Fruit fly (Drosophila melanogaster) whole organism, prepupa: Measurements from ENCODE around the gene CG17300.

Experiments used
- CG10631 ChIP-seq: fragments of 200-800 bp; sonication (Bioruptor generic); optimal IDR thresholded peaks from 2 replicates; lab custom pipeline; 2016; ENCODE audit warnings: missing biosample characterization, missing genetic modification characterization
- CG10669 ChIP-seq: fragments of 200-800 bp; sonication (Bioruptor generic); optimal IDR thresholded peaks from 3 replicates; lab custom pipeline; 2018; ENCODE audit warnings: missing biosample characterization, mild to moderate bottlenecking, missing genetic modification characterization, moderate library complexity
- CG11294 ChIP-seq: fragments of 200-800 bp; sonication (Bioruptor generic); IDR thresholded peaks from 2 replicates; pipeline ENCODE4 v1.3.6; 2022; ENCODE audit warnings: missing biosample characterization, missing genetic modification characterization
- CG11762 ChIP-seq: fragments of 200-800 bp; sonication (Bioruptor generic); optimal IDR thresholded peaks from 3 replicates; lab custom pipeline; 2016; ENCODE audit warnings: missing biosample characterization, missing genetic modification characterization; ENCODE audit not compliant: insufficient read depth
- CG11902 ChIP-seq: fragments of 200-800 bp; sonication (Bioruptor generic); optimal IDR thresholded peaks from 3 replicates; lab custom pipeline; 2016; ENCODE audit warnings: missing biosample characterization, missing genetic modification characterization
- CG15336 ChIP-seq: fragments of 200-800 bp; sonication (Bioruptor generic); IDR thresholded peaks from 2 replicates; pipeline ENCODE4 v1.3.6; 2022; ENCODE audit warnings: missing biosample characterization, missing genetic modification characterization
- CG16779 ChIP-seq: fragments of 200-800 bp; sonication (Bioruptor generic); optimal IDR thresholded peaks from 3 replicates; lab custom pipeline; 2017; ENCODE audit warnings: missing biosample characterization, mild to moderate bottlenecking, missing genetic modification characterization
- CG3032 ChIP-seq: fragments of 200-800 bp; optimal IDR thresholded peaks from 2 replicates; lab custom pipeline; 2019; ENCODE audit warnings: missing biosample characterization, mild to moderate bottlenecking, missing genetic modification characterization, moderate library complexity
- CG31627 ChIP-seq: fragments of 200-800 bp; sonication (Bioruptor generic); optimal IDR thresholded peaks from 3 replicates; lab custom pipeline; 2016; ENCODE audit warnings: missing biosample characterization, missing genetic modification characterization
- CG32006 ChIP-seq: fragments of 200-800 bp; sonication (Bioruptor generic); optimal IDR thresholded peaks from 3 replicates; lab custom pipeline; 2017; ENCODE audit warnings: missing biosample characterization, mild to moderate bottlenecking, missing genetic modification characterization
- CG34406 ChIP-seq: fragments of 200-800 bp; sonication (Bioruptor generic); optimal IDR thresholded peaks from 3 replicates; lab custom pipeline; 2016; ENCODE audit warnings: missing biosample characterization, missing genetic modification characterization
- CG3919 ChIP-seq: fragments of 200-800 bp; sonication (Bioruptor generic); optimal IDR thresholded peaks from 3 replicates; lab custom pipeline; 2016; ENCODE audit warnings: missing biosample characterization, missing genetic modification characterization
- CG4318 ChIP-seq: fragments of 200-800 bp; sonication (Bioruptor generic); optimal IDR thresholded peaks from 3 replicates; lab custom pipeline; 2017; ENCODE audit warnings: missing biosample characterization, mild to moderate bottlenecking, missing genetic modification characterization
- CG6163 ChIP-seq: fragments of 200-800 bp; sonication (Bioruptor generic); IDR thresholded peaks from 3 replicates; pipeline ENCODE4 v1.3.6; 2022; ENCODE audit warnings: missing biosample characterization, missing genetic modification characterization
- CG6276 ChIP-seq: fragments of 200-800 bp; sonication (Bioruptor generic); optimal IDR thresholded peaks from 2 replicates; lab custom pipeline; 2017; ENCODE audit warnings: missing biosample characterization, mild to moderate bottlenecking, missing genetic modification characterization
- CG6792 ChIP-seq: fragments of 200-800 bp; sonication (Bioruptor generic); optimal IDR thresholded peaks from 3 replicates; lab custom pipeline; 2016; ENCODE audit warnings: missing biosample characterization, missing genetic modification characterization
- CG6808 ChIP-seq: fragments of 200-800 bp; sonication (Bioruptor generic); optimal IDR thresholded peaks from 3 replicates; lab custom pipeline; 2017; ENCODE audit warnings: missing biosample characterization, missing genetic modification characterization, mild to moderate bottlenecking, moderate library complexity, missing genetic modification reagents
- CG8632 ChIP-seq: fragments of 200-800 bp; sonication (Bioruptor generic); optimal IDR thresholded peaks from 3 replicates; lab custom pipeline; 2016; ENCODE audit warnings: missing biosample characterization, missing genetic modification characterization
- CG9139 ChIP-seq: fragments of 200-800 bp; sonication (Bioruptor generic); optimal IDR thresholded peaks from 3 replicates; lab custom pipeline; 2017; ENCODE audit warnings: missing biosample characterization, mild to moderate bottlenecking, missing genetic modification characterization
- Eip75B ChIP-seq: fragments of 200-800 bp; sonication (Bioruptor generic); optimal IDR thresholded peaks from 3 replicates; lab custom pipeline; 2016; ENCODE audit warnings: missing biosample characterization, missing genetic modification characterization
- Eip78C ChIP-seq: fragments of 200-800 bp; sonication (Bioruptor generic); peaks from one replicate; lab custom pipeline; 2016; ENCODE audit warnings: missing biosample characterization, missing genetic modification characterization
- Ets96B ChIP-seq: fragments of 200-800 bp; optimal IDR thresholded peaks from 2 replicates; lab custom pipeline; 2019; ENCODE audit warnings: missing biosample characterization, mild to moderate bottlenecking, missing genetic modification characterization, moderate library complexity
- Hr38 ChIP-seq: sonication (Bioruptor generic); optimal IDR thresholded peaks from 2 replicates; lab custom pipeline; 2016; ENCODE audit warnings: missing biosample characterization, missing genetic modification characterization
- Lpt ChIP-seq: fragments of 200-800 bp; sonication (Bioruptor generic); optimal IDR thresholded peaks from 3 replicates; lab custom pipeline; 2016; ENCODE audit warnings: missing biosample characterization, missing genetic modification characterization
- Met ChIP-seq: fragments of 200-800 bp; sonication (Bioruptor generic); optimal IDR thresholded peaks from 3 replicates; lab custom pipeline; 2016; ENCODE audit warnings: missing biosample characterization, missing genetic modification characterization
- Smox ChIP-seq: fragments of 200-800 bp; sonication (Bioruptor generic); optimal IDR thresholded peaks from 3 replicates; lab custom pipeline; 2016; ENCODE audit warnings: missing biosample characterization, missing genetic modification characterization
- Sox14 ChIP-seq: fragments of 200-800 bp; sonication (Bioruptor generic); optimal IDR thresholded peaks from 3 replicates; lab custom pipeline; 2016; ENCODE audit warnings: missing biosample characterization, missing genetic modification characterization
- Sox15 ChIP-seq: fragments of 200-800 bp; sonication (Bioruptor generic); optimal IDR thresholded peaks from 3 replicates; lab custom pipeline; 2016; ENCODE audit warnings: missing biosample characterization, missing genetic modification characterization
- acj6 ChIP-seq: fragments of 200-800 bp; sonication (Bioruptor generic); optimal IDR thresholded peaks from 3 replicates; lab custom pipeline; 2016; ENCODE audit warnings: missing biosample characterization, missing genetic modification characterization
- cyc ChIP-seq: fragments of 200-800 bp; sonication (Bioruptor generic); optimal IDR thresholded peaks from 3 replicates; lab custom pipeline; 2016; ENCODE audit warnings: missing biosample characterization, missing genetic modification characterization
- dac ChIP-seq: fragments of 200-800 bp; sonication (Bioruptor generic); optimal IDR thresholded peaks from 2 replicates; lab custom pipeline; 2017; ENCODE audit warnings: missing biosample characterization, mild to moderate bottlenecking, missing genetic modification characterization
- dsx ChIP-seq: fragments of 200-800 bp; optimal IDR thresholded peaks from 3 replicates; lab custom pipeline; 2019; ENCODE audit warnings: missing biosample characterization, mild to moderate bottlenecking, missing genetic modification characterization, moderate library complexity; ENCODE audit not compliant: poor library complexity, severe bottlenecking
- eg ChIP-seq: fragments of 200-800 bp; sonication (Bioruptor generic); IDR thresholded peaks from 3 replicates; pipeline ENCODE4 v1.3.6; 2022; ENCODE audit warnings: missing biosample characterization, missing genetic modification characterization
- esn ChIP-seq: fragments of 200-800 bp; sonication (Bioruptor generic); optimal IDR thresholded peaks from 2 replicates; lab custom pipeline; 2016; ENCODE audit warnings: missing biosample characterization, mild to moderate bottlenecking, missing genetic modification characterization, moderate library complexity
- fd59A ChIP-seq: fragments of 200-800 bp; sonication (Bioruptor generic); optimal IDR thresholded peaks from 2 replicates; lab custom pipeline; 2017; ENCODE audit warnings: missing biosample characterization, mild to moderate bottlenecking, missing genetic modification characterization, missing genetic modification reagents
- fd85E ChIP-seq: fragments of 200-800 bp; sonication (Bioruptor generic); optimal IDR thresholded peaks from 3 replicates; lab custom pipeline; 2016; ENCODE audit warnings: missing biosample characterization, missing genetic modification characterization
- lz ChIP-seq: fragments of 200-800 bp; sonication (Bioruptor generic); optimal IDR thresholded peaks from 3 replicates; lab custom pipeline; 2016; ENCODE audit warnings: missing biosample characterization, missing genetic modification characterization
- salr ChIP-seq, 2 experiments: fragments of 200-800 bp; sonication (Bioruptor generic); optimal IDR thresholded peaks; 3 replicates each; lab custom pipeline; 2016 to 2018; ENCODE audit warnings: missing biosample characterization in 2 of 2, missing genetic modification characterization in 2 of 2, mild to moderate bottlenecking in 1 of 2
- spab ChIP-seq: fragments of 200-800 bp; sonication (Bioruptor generic); optimal IDR thresholded peaks from 2 replicates; lab custom pipeline; 2017; ENCODE audit warnings: missing biosample characterization, mild to moderate bottlenecking, missing genetic modification characterization, missing genetic modification reagents
- ss ChIP-seq, 2 experiments: fragments of 200-800 bp; sonication (Bioruptor generic); optimal IDR thresholded peaks; 2 replicates in 1 of 2; 3 replicates in 1 of 2; lab custom pipeline; 2017 to 2018; ENCODE audit warnings: mild to moderate bottlenecking in 2 of 2, missing biosample characterization in 2 of 2, missing genetic modification characterization in 2 of 2, moderate library complexity in 1 of 2
- svp ChIP-seq: fragments of 200-800 bp; sonication (Bioruptor generic); peaks from one replicate; lab custom pipeline; 2016; ENCODE audit warnings: missing biosample characterization, missing genetic modification characterization
- topi ChIP-seq: fragments of 200-800 bp; sonication (Bioruptor generic); optimal IDR thresholded peaks from 3 replicates; lab custom pipeline; 2016; ENCODE audit warnings: missing biosample characterization, missing genetic modification characterization
- vri ChIP-seq: fragments of 200-800 bp; sonication (Bioruptor generic); optimal IDR thresholded peaks from 3 replicates; lab custom pipeline; 2016; ENCODE audit warnings: missing biosample characterization, mild to moderate bottlenecking, missing genetic modification characterization

The CG17300 gene

dm6 chr3L:13041292-13042067, 45.6 kb downstream of the CG17300 start, which contains the start of gene RpS4 (continued):
- TF ChIP-seq CG11294 (GFP tag; lab: Robert Waterston, UW): peak; percentile 36; the same call in 1 of the 2 replicates
- TF ChIP-seq Sox15 (GFP tag; lab: Kevin White, UChicago): no peak
- TF ChIP-seq salr (GFP tag; optimal IDR thresholded peaks at IDR 0.05; lab: Kevin White, UChicago): peak in 1 of 2 experiments; percentile 92
- TF ChIP-seq acj6 (GFP tag; lab: Kevin White, UChicago): peak; percentile 65
- TF ChIP-seq CG11762 (GFP tag; lab: Kevin White, UChicago): peak; percentile 73
- TF ChIP-seq CG11902 (GFP tag; lab: Kevin White, UChicago): peak; percentile 68
- TF ChIP-seq Sox14 (GFP tag; lab: Kevin White, UChicago): peak; percentile 60
- TF ChIP-seq fd85E (GFP tag; lab: Kevin White, UChicago): peak; percentile 89
- peak; percentile 93 for TF ChIP-seq CG9139 (GFP tag; lab: Kevin White, UChicago)
- TF ChIP-seq dac (GFP tag; lab: Kevin White, UChicago): peak; percentile 63

- TF ChIP-seq CG6276 (GFP tag; lab: Kevin White, UChicago) (no peak), CG3919 (GFP tag; lab: Kevin White, UChicago) (no peak), Met (GFP tag; lab: Kevin White, UChicago) (no peak), CG6792 (GFP tag; lab: Kevin White, UChicago) (no peak), fd85E (GFP tag; lab: Kevin White, UChicago) (no peak), CG8632 (GFP tag; lab: Kevin White, UChicago) (no peak), dac (GFP tag; lab: Kevin White, UChicago) (no peak)
These were observed 46.2 kb downstream of the CG17300 start for dm6 chr3L:13040849-13041248.

dm6 chr3L:13036706-13037457, 50.2 kb downstream of the CG17300 start, which contains the start of gene Srrm1:
Srrm1 (plus strand) TSS chr3L:13036821.
- TF ChIP-seq Met (GFP tag; lab: Kevin White, UChicago): peak; percentile 15
- TF ChIP-seq CG3919 (GFP tag; lab: Kevin White, UChicago): peak; percentile 6
- TF ChIP-seq Hr38: no peak
- no peak for TF ChIP-seq Lpt
- no peak for TF ChIP-seq CG34406
- no peak for TF ChIP-seq CG11762 (GFP tag; lab: Kevin White, UChicago)
- TF ChIP-seq CG6808 (GFP tag; lab: Kevin White, UChicago): no peak
- TF ChIP-seq eg (GFP tag; lab: Robert Waterston, UW): no peak
- TF ChIP-seq Ets96B (tag; lab: Kevin White, UChicago): no peak
- peak; percentile 24 for TF ChIP-seq cyc (GFP tag; lab: Kevin White, UChicago)
- TF ChIP-seq CG3032: no peak
- no peak for TF ChIP-seq Sox15 (GFP tag; lab: Kevin White, UChicago)
- TF ChIP-seq CG10669 (GFP tag; lab: Kevin White, UChicago): no peak
- TF ChIP-seq CG9139 (GFP tag; lab: Kevin White, UChicago): no peak
- TF ChIP-seq ss (GFP tag; optimal IDR thresholded peaks at IDR 0.05; lab: Kevin White, UChicago): peak in 1 of 2 experiments; percentile 8
- TF ChIP-seq CG11294 (GFP tag; lab: Robert Waterston, UW): no peak
- no peak for TF ChIP-seq CG32006
- TF ChIP-seq Eip78C (GFP tag; lab: Kevin White, UChicago): peak; percentile 2
- peak; percentile 21 for TF ChIP-seq topi (GFP tag; lab: Kevin White, UChicago)
- no peak for TF ChIP-seq CG6163
- TF ChIP-seq esn (GFP tag; lab: Kevin White, UChicago): peak; percentile 40
- no peak for TF ChIP-seq vri (GFP tag; lab: Kevin White, UChicago)
- TF ChIP-seq fd85E (GFP tag; lab: Kevin White, UChicago): no peak
- TF ChIP-seq spab (GFP tag; lab: Kevin White, UChicago): no peak
- peak; percentile 69 for TF ChIP-seq svp (GFP tag; lab: Kevin White, UChicago)
- no peak for TF ChIP-seq dsx (GFP tag; lab: Kevin White, UChicago)
- no peak for TF ChIP-seq CG16779 (tag; lab: Kevin White, UChicago)
- TF ChIP-seq CG4318 (GFP tag; lab: Kevin White, UChicago): no peak
- TF ChIP-seq lz: peak; percentile 49
- TF ChIP-seq Eip75B (GFP tag; lab: Kevin White, UChicago): no peak
- no peak for TF ChIP-seq CG10631 (GFP tag; lab: Kevin White, UChicago)
- TF ChIP-seq fd59A (GFP tag; lab: Kevin White, UChicago): no peak
- peak; percentile 40 for TF ChIP-seq CG31627
- TF ChIP-seq CG15336 (GFP tag; lab: Robert Waterston, UW): 0 out of 2 replicates have a peak, but pooled peaks have one; percentile 13
- TF ChIP-seq Smox (GFP tag; lab: Kevin White, UChicago): no peak
